Worm (Caenorhabditis elegans): Measurements from ENCODE around the gene cpg-19.

DNA sequence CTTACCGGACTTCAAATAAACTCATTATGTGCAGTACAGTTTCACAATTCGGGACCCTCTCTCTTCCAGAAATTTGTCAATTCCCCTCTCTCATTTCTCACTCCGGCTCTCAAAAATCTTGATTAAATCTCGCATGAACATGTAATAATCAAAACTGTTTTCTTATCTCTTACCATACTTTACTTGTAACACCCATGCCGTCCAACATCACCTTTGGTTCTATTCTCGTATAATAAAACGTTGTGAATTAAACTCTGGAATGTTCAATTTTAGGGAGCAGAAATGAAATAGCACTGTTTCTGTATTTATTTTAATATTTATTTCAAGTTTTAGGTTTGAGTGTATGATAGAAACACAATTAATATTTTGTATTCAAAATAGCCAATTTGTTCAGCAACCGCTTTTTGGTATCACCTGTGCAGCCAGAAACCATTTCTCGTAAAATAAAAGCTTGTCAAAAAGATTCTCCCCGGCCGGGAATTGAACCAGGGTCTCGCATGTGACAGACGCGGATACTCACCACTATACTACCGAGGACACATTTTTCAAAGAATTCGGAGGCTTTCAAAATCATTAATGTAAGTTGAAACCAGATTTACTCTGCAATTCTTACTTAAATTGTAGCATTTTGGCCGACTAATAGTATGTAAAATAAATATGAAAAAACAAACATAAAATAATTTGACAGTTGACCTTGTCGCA is 4.0 kb upstream of the cpg-19 start:
- TF ChIP-seq pes-1 (GFP tag; IDR thresholded peaks at IDR 0.05): no peak
- no peak for TF ChIP-seq ceh-13 (GFP tag; optimal IDR thresholded peaks at IDR 0.05)
- no peak for TF ChIP-seq tra-4 (tag; optimal IDR thresholded peaks at IDR 0.05)
- no peak for TF ChIP-seq hmg-4 (GFP tag; optimal IDR thresholded peaks at IDR 0.05)

Data from whole organism, early embryonic.